Worm (Caenorhabditis elegans) whole organism, L4 larva: Measurements from ENCODE around the gene flp-7.

Experiments
- D1046.2 ChIP-seq: fragments of 200-800 bp; sonication (Bioruptor generic); IDR thresholded peaks from 2 replicates; pipeline ENCODE4 v1.3.6; 2022; ENCODE audit warnings: missing genetic modification characterization, missing compliant biosample characterization
- F26F4.8 ChIP-seq: fragments of 200-800 bp; sonication (Bioruptor generic); conservative IDR thresholded peaks from 2 replicates; pipeline ENCODE4 v1.3.6; 2022; ENCODE audit warnings: missing genetic modification characterization, missing compliant biosample characterization
- F37D6.2 ChIP-seq: sonication (generic microtip); optimal IDR thresholded peaks from 2 replicates; lab custom pipeline; 2016; ENCODE audit warnings: mild to moderate bottlenecking, missing genetic modification characterization, missing compliant biosample characterization
- T26A8.4 ChIP-seq: fragments of 200-800 bp; sonication (Bioruptor generic); IDR thresholded peaks from 2 replicates; pipeline ENCODE4 v1.3.6; 2022; ENCODE audit warnings: missing genetic modification characterization, missing compliant biosample characterization
- Y48G9A.11 ChIP-seq: fragments of 200-800 bp; sonication (Bioruptor generic); IDR thresholded peaks from 2 replicates; pipeline ENCODE4 v1.3.6; 2022; ENCODE audit warnings: missing genetic modification reagents, missing genetic modification characterization, missing compliant biosample characterization
- Y75B8A.6 ChIP-seq: fragments of 200-800 bp; sonication (Bioruptor generic); IDR thresholded peaks from 2 replicates; pipeline ENCODE4 v1.3.6; 2022; ENCODE audit warnings: missing genetic modification reagents, missing genetic modification characterization, missing compliant biosample characterization
- aha-1 ChIP-seq: fragments of 150-350 bp; peaks from one replicate; lab custom pipeline; 2014; ENCODE audit warnings: missing biosample characterization, missing genetic modification characterization
- ceh-82 ChIP-seq: sonication (generic microtip); optimal IDR thresholded peaks from 2 replicates; lab custom pipeline; 2017; ENCODE audit warnings: missing biosample characterization, missing genetic modification characterization
- ces-1 ChIP-seq: fragments of 150-350 bp; sonication (generic microtip); optimal IDR thresholded peaks from 4 replicates; lab custom pipeline; 2014; ENCODE audit warnings: missing biosample characterization, missing genetic modification reagents, missing genetic modification characterization
- daf-16 ChIP-seq, 3 experiments: sonication (generic microtip); optimal IDR thresholded peaks; 2 replicates each; lab custom pipeline; 2016 to 2017; ENCODE audit warnings: missing genetic modification characterization in 3 of 3, missing genetic modification reagents in 3 of 3, mild to moderate bottlenecking in 2 of 3, missing compliant biosample characterization in 2 of 3, missing biosample characterization in 1 of 3, moderate library complexity in 1 of 3
- dpl-1 ChIP-seq: fragments of 150-350 bp; optimal IDR thresholded peaks from 2 replicates; lab custom pipeline; 2014; ENCODE audit warnings: missing biosample characterization, missing genetic modification reagents, missing genetic modification characterization
- duxl-1 ChIP-seq: sonication (generic microtip); optimal IDR thresholded peaks from 2 replicates; lab custom pipeline; 2016; ENCODE audit warnings: mild to moderate bottlenecking, missing genetic modification characterization, moderate library complexity, missing compliant biosample characterization; ENCODE audit not compliant: poor library complexity
- fos-1 ChIP-seq: fragments of 150-350 bp; optimal IDR thresholded peaks from 2 replicates; lab custom pipeline; 2014; ENCODE audit warnings: missing biosample characterization, missing genetic modification characterization
- gei-8 ChIP-seq: fragments of 200-800 bp; sonication (Bioruptor generic); optimal IDR thresholded peaks from 2 replicates; lab custom pipeline; 2018; ENCODE audit warnings: mild to moderate bottlenecking, missing genetic modification characterization, missing compliant biosample characterization
- hlh-11 ChIP-seq: fragments of 200-800 bp; sonication (Bioruptor generic); optimal IDR thresholded peaks from 2 replicates; lab custom pipeline; 2018; ENCODE audit warnings: mild to moderate bottlenecking, missing genetic modification characterization, missing compliant biosample characterization
- hlh-30 ChIP-seq: sonication (generic microtip); optimal IDR thresholded peaks from 2 replicates; lab custom pipeline; 2017; ENCODE audit warnings: antibody characterized with exemption, mild to moderate bottlenecking, missing genetic modification characterization, missing compliant biosample characterization; ENCODE audit not compliant: insufficient read depth
- lim-7 ChIP-seq: fragments of 200-800 bp; sonication (Bioruptor generic); IDR thresholded peaks from 2 replicates; pipeline ENCODE4 v1.3.6; 2022; ENCODE audit warnings: missing genetic modification characterization, missing compliant biosample characterization
- lin-13 ChIP-seq: fragments of 150-350 bp; optimal IDR thresholded peaks from 2 replicates; lab custom pipeline; 2014; ENCODE audit warnings: missing biosample characterization, missing genetic modification reagents, missing genetic modification characterization
- lin-39 ChIP-seq: fragments of 150-350 bp; optimal IDR thresholded peaks from 2 replicates; lab custom pipeline; 2014; ENCODE audit warnings: missing biosample characterization, missing genetic modification reagents, missing genetic modification characterization
- lsy-2 ChIP-seq, 2 experiments: fragments of 150-350 bp in 1 of 2; sonication (generic microtip) in 1 of 2; optimal IDR thresholded peaks; 2 replicates each; lab custom pipeline; 2014 to 2017; ENCODE audit warnings: missing biosample characterization in 2 of 2, missing genetic modification characterization in 2 of 2
- madf-5 ChIP-seq, 2 experiments: fragments of 200-800 bp; sonication (Bioruptor generic); IDR thresholded peaks; 2 replicates each; pipeline ENCODE4 v1.3.6; 2022; ENCODE audit warnings: missing compliant biosample characterization in 2 of 2, missing genetic modification characterization in 2 of 2
- madf-9 ChIP-seq: fragments of 200-800 bp; sonication (Bioruptor generic); conservative IDR thresholded peaks from 2 replicates; pipeline ENCODE4 v1.3.6; 2022; ENCODE audit warnings: missing genetic modification reagents, missing genetic modification characterization, missing compliant biosample characterization
- mdl-1 ChIP-seq, 2 experiments: fragments of 150-350 bp in 1 of 2; sonication (generic microtip) in 1 of 2; optimal IDR thresholded peaks; 2 replicates each; lab custom pipeline; 2014 to 2017; ENCODE audit warnings: missing biosample characterization in 2 of 2, missing genetic modification characterization in 2 of 2
- mdt-29 ChIP-seq: fragments of 200-800 bp; sonication (Bioruptor generic); IDR thresholded peaks from 2 replicates; pipeline ENCODE4 v1.3.6; 2022; ENCODE audit warnings: missing genetic modification reagents, missing genetic modification characterization, missing compliant biosample characterization
- mep-1 ChIP-seq: fragments of 150-350 bp; sonication (generic microtip); optimal IDR thresholded peaks from 3 replicates; lab custom pipeline; 2014; ENCODE audit warnings: missing biosample characterization, missing genetic modification characterization
- mxl-3 ChIP-seq: fragments of 200-800 bp; sonication (Bioruptor generic); optimal IDR thresholded peaks from 2 replicates; lab custom pipeline; 2018; ENCODE audit warnings: mild to moderate bottlenecking, missing genetic modification characterization, missing compliant biosample characterization
- nhr-11 ChIP-seq: fragments of 150-350 bp; optimal IDR thresholded peaks from 2 replicates; lab custom pipeline; 2014; ENCODE audit warnings: missing biosample characterization, missing genetic modification characterization
- nhr-28 ChIP-seq: fragments of 150-350 bp; optimal IDR thresholded peaks from 2 replicates; lab custom pipeline; 2014; ENCODE audit warnings: missing biosample characterization, missing genetic modification characterization
- nhr-6 ChIP-seq: fragments of 150-350 bp; optimal IDR thresholded peaks from 2 replicates; lab custom pipeline; 2014; ENCODE audit warnings: missing biosample characterization, missing genetic modification characterization
- nhr-76 ChIP-seq: fragments of 150-350 bp; optimal IDR thresholded peaks from 2 replicates; lab custom pipeline; 2014; ENCODE audit warnings: missing biosample characterization, missing genetic modification characterization
- php-3 ChIP-seq: fragments of 200-800 bp; sonication (Bioruptor generic); IDR thresholded peaks from 2 replicates; pipeline ENCODE4 v1.3.6; 2022; ENCODE audit warnings: missing genetic modification reagents, missing genetic modification characterization, missing compliant biosample characterization
- rbr-2 ChIP-seq: sonication (generic microtip); optimal IDR thresholded peaks from 2 replicates; lab custom pipeline; 2016; ENCODE audit warnings: missing genotype, missing genetic modification characterization, missing compliant biosample characterization
- saeg-2 ChIP-seq: fragments of 200-800 bp; sonication (Bioruptor generic); IDR thresholded peaks from 2 replicates; pipeline ENCODE4 v1.3.6; 2022; ENCODE audit warnings: missing genetic modification reagents, missing genetic modification characterization, missing compliant biosample characterization
- set-16 ChIP-seq: fragments of 200-800 bp; sonication (Bioruptor generic); IDR thresholded peaks from 2 replicates; pipeline ENCODE4 v1.3.6; 2022; ENCODE audit warnings: missing genetic modification reagents, missing genetic modification characterization, missing compliant biosample characterization
- skn-1 ChIP-seq: fragments of 150-350 bp; optimal IDR thresholded peaks from 2 replicates; lab custom pipeline; 2014; ENCODE audit warnings: missing biosample characterization, missing genetic modification characterization
- snpc-4 ChIP-seq: fragments of 150-350 bp; optimal IDR thresholded peaks from 2 replicates; lab custom pipeline; 2014; ENCODE audit warnings: missing biosample characterization, missing genetic modification characterization
- spr-1 ChIP-seq: sonication (generic microtip); optimal IDR thresholded peaks from 2 replicates; lab custom pipeline; 2016; ENCODE audit warnings: mild to moderate bottlenecking, missing genetic modification characterization, missing compliant biosample characterization
- tag-97 ChIP-seq: fragments of 200-800 bp; sonication (Bioruptor generic); IDR thresholded peaks from 2 replicates; pipeline ENCODE4 v1.3.6; 2022; ENCODE audit warnings: missing genetic modification characterization, missing compliant biosample characterization
- unc-62 ChIP-seq, 3 experiments: fragments of 150-350 bp in 1 of 3; sonication (generic microtip); optimal IDR thresholded peaks in 2 of 3; peaks in 1 of 3; 1 replicate in 1 of 3; 2 replicates in 2 of 3; lab custom pipeline; 2014 to 2017; ENCODE audit warnings: missing biosample characterization in 3 of 3, missing genetic modification characterization in 3 of 3, missing genetic modification reagents in 3 of 3, missing genotype in 1 of 3
- zfp-2 ChIP-seq: sonication (generic microtip); optimal IDR thresholded peaks from 2 replicates; lab custom pipeline; 2016; ENCODE audit warnings: mild to moderate bottlenecking, missing genetic modification characterization, missing compliant biosample characterization

flp-7 gene

ce11 chrX:5848703-5849102 lies 37.0 kb upstream of the flp-7 start, which contains the start of gene atat-2:
atat-2 (plus strand) TSS chrX:5849100.
- no peak for TF ChIP-seq madf-5 (GFP tag; IDR thresholded peaks at IDR 0.05; lab: Robert Waterston, UW)
- no peak for TF ChIP-seq ceh-82 (tag; lab: Kevin White, UChicago)
- no peak for TF ChIP-seq fos-1 (tag; lab: Kevin White, UChicago)
- TF ChIP-seq set-16 (GFP tag; lab: Robert Waterston, UW): no peak
- TF ChIP-seq lin-39 (tag; lab: Kevin White, UChicago): no peak
- TF ChIP-seq mep-1 (tag; lab: Kevin White, UChicago): peak; percentile 12
- no peak for TF ChIP-seq nhr-11 (tag; lab: Kevin White, UChicago)
- TF ChIP-seq hlh-30 (tag; lab: Kevin White, UChicago): peak; percentile 59
- no peak for TF ChIP-seq lin-13 (GFP tag; lab: Kevin White, UChicago)
- peak; percentile 52 for TF ChIP-seq mxl-3
- TF ChIP-seq hlh-11 (tag; lab: Kevin White, UChicago): peak; percentile 15
- no peak for TF ChIP-seq D1046.2 (GFP tag; lab: Robert Waterston, UW)
- TF ChIP-seq snpc-4 (tag; lab: Kevin White, UChicago): no peak
- TF ChIP-seq T26A8.4 (GFP tag; lab: Robert Waterston, UW): 0 out of 2 replicates have a peak, but pooled peaks have one; percentile 22
- TF ChIP-seq dpl-1: no peak
- TF ChIP-seq mdl-1 (tag; optimal IDR thresholded peaks at IDR 0.05; lab: Kevin White, UChicago): peak in 1 of 2 experiments; percentile 33
- peak; percentile 57 for TF ChIP-seq nhr-28 (tag; lab: Kevin White, UChicago)
- TF ChIP-seq rbr-2 (tag; lab: Kevin White, UChicago): no peak
- TF ChIP-seq nhr-6: peak; percentile 20
- TF ChIP-seq tag-97 (GFP tag; lab: Robert Waterston, UW): no peak
- peak; percentile 1 to 38 for TF ChIP-seq lsy-2 (tag; optimal IDR thresholded peaks at IDR 0.05; lab: Kevin White, UChicago)
- peak; percentile 19 for TF ChIP-seq aha-1 (tag; lab: Kevin White, UChicago)
- TF ChIP-seq, all 104 proteins: peak for 10

DNA sequence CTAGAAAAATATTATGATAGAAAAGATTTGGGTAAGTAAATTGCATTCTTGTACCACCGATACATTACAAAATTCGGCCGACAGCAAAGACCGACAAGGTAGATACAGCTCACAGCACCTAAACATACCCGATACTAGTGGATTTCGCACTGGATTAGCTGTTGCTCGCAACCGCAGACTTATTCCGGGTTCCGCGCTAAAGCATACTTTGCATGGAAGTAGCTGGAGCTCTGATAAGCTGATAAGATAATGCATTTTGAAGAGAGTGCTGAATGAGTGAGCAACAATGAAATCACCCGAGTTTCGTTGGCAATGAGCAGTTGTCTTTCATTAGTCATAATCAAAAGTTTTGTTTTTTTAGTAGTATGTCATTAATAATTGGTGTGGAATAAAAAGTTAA lies 35.2 kb upstream of the flp-7 start:
- TF ChIP-seq skn-1 (tag; lab: Kevin White, UChicago) (no peak), Y75B8A.6 (GFP tag; lab: Robert Waterston, UW) (no peak), mxl-3 (no peak), ceh-82 (tag; lab: Kevin White, UChicago) (no peak), mdt-29 (no peak), ces-1 (no peak), T26A8.4 (GFP tag; lab: Robert Waterston, UW) (no peak), unc-62 (GFP tag; optimal IDR thresholded peaks at IDR 0.05 in 1 of 2; lab: Kevin White, UChicago) (no peak), unc-62 (tag; optimal IDR thresholded peaks at IDR 0.05; lab: Kevin White, UChicago) (no peak), saeg-2 (no peak), madf-9 (GFP tag; lab: Robert Waterston, UW) (no peak), nhr-76 (tag; lab: Kevin White, UChicago) (no peak), php-3 (GFP tag; lab: Robert Waterston, UW) (no peak), F37D6.2 (tag; lab: Kevin White, UChicago) (no peak), zfp-2 (tag; lab: Kevin White, UChicago) (no peak), lin-39 (tag; lab: Kevin White, UChicago) (no peak), spr-1 (tag; lab: Kevin White, UChicago) (no peak), Y48G9A.11 (no peak), lim-7 (GFP tag; lab: Robert Waterston, UW) (no peak), gei-8 (GFP tag; lab: Kevin White, UChicago) (no peak), F26F4.8 (GFP tag; lab: Robert Waterston, UW) (no peak)

- no peak for TF ChIP-seq daf-16 (GFP tag; optimal IDR thresholded peaks at IDR 0.05; lab: Kevin White, UChicago)
- no peak for TF ChIP-seq daf-16 (tag; optimal IDR thresholded peaks at IDR 0.05; lab: Kevin White, UChicago)
- peak in 1 of 2 experiments; percentile 94 for TF ChIP-seq unc-62 (GFP tag; optimal IDR thresholded peaks at IDR 0.05 in 1 of 2; lab: Kevin White, UChicago)
- no peak for TF ChIP-seq unc-62 (tag; optimal IDR thresholded peaks at IDR 0.05; lab: Kevin White, UChicago)
- TF ChIP-seq duxl-1 (tag; lab: Kevin White, UChicago): peak; percentile 53
- TF ChIP-seq, all 104 proteins: peak for 2
Observed at ce11 chrX:5852113-5852512, 33.6 kb upstream of the flp-7 start.
